Worm (Caenorhabditis elegans) whole organism, mixed stage, embryonic: ENCODE measurements around the gene hcp-3.
A peak's percentile ranks its signal among the peaks of the same experiment; 100 is the strongest.

Experiments
- M03D4.4 ChIP-seq: sonication (generic microtip); optimal IDR thresholded peaks from 2 replicates; lab custom pipeline; 2017; ENCODE audit warnings: mild to moderate bottlenecking, missing genetic modification characterization, missing compliant biosample characterization
- bed-3 ChIP-seq: fragments of 200-800 bp; sonication (Bioruptor generic); optimal IDR thresholded peaks from 3 replicates; lab custom pipeline; 2018; ENCODE audit warnings: mild to moderate bottlenecking, missing genetic modification characterization, moderate library complexity, missing compliant biosample characterization
- blmp-1 ChIP-seq: fragments of 150-350 bp; optimal IDR thresholded peaks from 2 replicates; lab custom pipeline; 2014; ENCODE audit warnings: missing biosample characterization, missing genetic modification characterization
- ceh-39 ChIP-seq: fragments of 150-350 bp; optimal IDR thresholded peaks from 2 replicates; lab custom pipeline; 2014; ENCODE audit warnings: missing biosample characterization, missing genetic modification characterization
- ceh-43 ChIP-seq: fragments of 200-800 bp; sonication (Bioruptor generic); optimal IDR thresholded peaks from 2 replicates; lab custom pipeline; 2018; ENCODE audit warnings: mild to moderate bottlenecking, missing genetic modification characterization, moderate library complexity, missing compliant biosample characterization
- ces-1 ChIP-seq: fragments of 150-350 bp; optimal IDR thresholded peaks from 2 replicates; lab custom pipeline; 2014; ENCODE audit warnings: missing biosample characterization, missing genetic modification reagents, missing genetic modification characterization
- cnd-1 ChIP-seq: fragments of 200-800 bp; sonication (Bioruptor generic); optimal IDR thresholded peaks from 2 replicates; lab custom pipeline; 2018; ENCODE audit warnings: mild to moderate bottlenecking, missing genetic modification characterization, missing compliant biosample characterization
- drap-1 ChIP-seq: fragments of 200-800 bp; sonication (Bioruptor generic); optimal IDR thresholded peaks from 3 replicates; lab custom pipeline; 2018; ENCODE audit warnings: mild to moderate bottlenecking, missing genetic modification characterization, missing compliant biosample characterization
- elt-3 ChIP-seq: fragments of 150-350 bp; optimal IDR thresholded peaks from 2 replicates; lab custom pipeline; 2014; ENCODE audit warnings: missing biosample characterization, missing genetic modification characterization
- hlh-1 ChIP-seq: fragments of 150-350 bp; optimal IDR thresholded peaks from 2 replicates; lab custom pipeline; 2014; ENCODE audit warnings: missing biosample characterization, missing genetic modification reagents, missing genetic modification characterization
- lin-13 ChIP-seq: fragments of 150-350 bp; optimal IDR thresholded peaks from 2 replicates; lab custom pipeline; 2014; ENCODE audit warnings: missing biosample characterization, missing genetic modification characterization
- lsy-2 ChIP-seq: fragments of 150-350 bp; optimal IDR thresholded peaks from 2 replicates; lab custom pipeline; 2014; ENCODE audit warnings: missing biosample characterization, missing genetic modification characterization
- mab-5 ChIP-seq: fragments of 150-350 bp; optimal IDR thresholded peaks from 2 replicates; lab custom pipeline; 2014; ENCODE audit warnings: missing biosample characterization, missing genetic modification characterization
- mep-1 ChIP-seq: fragments of 150-350 bp; optimal IDR thresholded peaks from 2 replicates; lab custom pipeline; 2017; ENCODE audit warnings: missing biosample characterization, missing genetic modification reagents, missing genetic modification characterization, inconsistent platforms
- mls-2 ChIP-seq: sonication (generic microtip); optimal IDR thresholded peaks from 2 replicates; lab custom pipeline; 2016; ENCODE audit warnings: mild to moderate bottlenecking, missing genetic modification characterization, moderate library complexity, missing compliant biosample characterization
- nhr-12 ChIP-seq: fragments of 150-350 bp; optimal IDR thresholded peaks from 2 replicates; lab custom pipeline; 2014; ENCODE audit warnings: missing biosample characterization, missing genetic modification characterization
- nhr-2 ChIP-seq: fragments of 150-350 bp; optimal IDR thresholded peaks from 2 replicates; lab custom pipeline; 2014; ENCODE audit warnings: missing biosample characterization, missing genetic modification characterization
- nhr-237 ChIP-seq: fragments of 150-350 bp; optimal IDR thresholded peaks from 2 replicates; lab custom pipeline; 2014; ENCODE audit warnings: missing biosample characterization, missing genetic modification characterization
- nhr-28 ChIP-seq: fragments of 150-350 bp; optimal IDR thresholded peaks from 2 replicates; lab custom pipeline; 2014; ENCODE audit warnings: missing biosample characterization, missing genetic modification characterization
- nhr-76 ChIP-seq: sonication (generic microtip); optimal IDR thresholded peaks from 2 replicates; lab custom pipeline; 2017; ENCODE audit warnings: missing biosample characterization, missing genetic modification characterization
- pha-4 ChIP-seq: fragments of 150-350 bp; optimal IDR thresholded peaks from 2 replicates; lab custom pipeline; 2018; ENCODE audit warnings: missing biosample characterization, missing genetic modification reagents, missing genetic modification characterization
- sem-2 ChIP-seq: fragments of 200-800 bp; sonication (Bioruptor generic); optimal IDR thresholded peaks from 2 replicates; lab custom pipeline; 2018; ENCODE audit warnings: mild to moderate bottlenecking, missing genetic modification characterization, missing compliant biosample characterization
- snpc-4 ChIP-seq: fragments of 150-350 bp; optimal IDR thresholded peaks from 2 replicates; lab custom pipeline; 2014; ENCODE audit warnings: missing biosample characterization, missing genetic modification characterization
- sptf-1 ChIP-seq: sonication (generic microtip); optimal IDR thresholded peaks from 2 replicates; lab custom pipeline; 2017; ENCODE audit warnings: mild to moderate bottlenecking, missing genetic modification characterization, moderate library complexity, missing compliant biosample characterization
- tbx-8 ChIP-seq: fragments of 200-800 bp; sonication (Bioruptor generic); optimal IDR thresholded peaks from 2 replicates; lab custom pipeline; 2018; ENCODE audit warnings: mild to moderate bottlenecking, missing genetic modification characterization, moderate library complexity, missing compliant biosample characterization
- unc-120 ChIP-seq: sonication (generic microtip); optimal IDR thresholded peaks from 2 replicates; lab custom pipeline; 2017; ENCODE audit warnings: missing genetic modification characterization, missing compliant biosample characterization; ENCODE audit not compliant: poor library complexity, severe bottlenecking
- unc-39 ChIP-seq: fragments of 150-350 bp; optimal IDR thresholded peaks from 2 replicates; lab custom pipeline; 2014; ENCODE audit warnings: missing biosample characterization, missing genetic modification characterization
- zip-8 ChIP-seq: fragments of 150-350 bp; optimal IDR thresholded peaks from 2 replicates; lab custom pipeline; 2014; ENCODE audit warnings: missing biosample characterization, missing genetic modification characterization
- ztf-11 ChIP-seq: fragments of 150-350 bp; optimal IDR thresholded peaks from 2 replicates; lab custom pipeline; 2014; ENCODE audit warnings: missing biosample characterization, missing genetic modification characterization

Gene hcp-3

ce11 chrIII:9629855-9630254 is 13.6 kb upstream of the hcp-3 start, which contains the start of gene rpac-19:
TSS of gene rpac-19 (minus strand) at chrIII:9629885.
- peak; percentile 13 for TF ChIP-seq cnd-1 (tag; lab: Kevin White, UChicago)
- TF ChIP-seq zip-8 (tag; lab: Kevin White, UChicago) = no peak
- no peak for TF ChIP-seq drap-1 (GFP tag; lab: Kevin White, UChicago)
- TF ChIP-seq lsy-2 (tag; lab: Kevin White, UChicago) = peak; percentile 30
- TF ChIP-seq blmp-1 (tag; lab: Kevin White, UChicago) = peak; percentile 71
- TF ChIP-seq mab-5 (tag; lab: Kevin White, UChicago) = peak; percentile 17
- peak; percentile 73 for TF ChIP-seq sptf-1 (tag; lab: Kevin White, UChicago)
- peak; percentile 9 for TF ChIP-seq sem-2 (GFP tag; lab: Kevin White, UChicago)
- TF ChIP-seq nhr-76 (tag; lab: Kevin White, UChicago) = peak; percentile 20
- TF ChIP-seq ztf-11 (tag; lab: Kevin White, UChicago) = no peak
- peak; percentile 69 for TF ChIP-seq M03D4.4 (tag; lab: Kevin White, UChicago)
- peak; percentile 19 for TF ChIP-seq nhr-2 (tag; lab: Kevin White, UChicago)
- TF ChIP-seq unc-120 (tag; lab: Kevin White, UChicago) = peak; percentile 32
- TF ChIP-seq bed-3 (GFP tag; lab: Kevin White, UChicago) = peak; percentile 47
- TF ChIP-seq hlh-1 (tag; lab: Kevin White, UChicago) = no peak
- TF ChIP-seq ceh-39 (tag; lab: Kevin White, UChicago) = peak; percentile 29
- peak; percentile 47 for TF ChIP-seq ceh-43 (GFP tag; lab: Kevin White, UChicago)
- no peak for TF ChIP-seq pha-4 (tag; lab: Kevin White, UChicago)
- TF ChIP-seq lin-13 (tag; lab: Kevin White, UChicago) = no peak
- TF ChIP-seq mls-2 (tag; lab: Kevin White, UChicago) = peak; percentile 53
- TF ChIP-seq mep-1 = peak; percentile 77
- TF ChIP-seq, all 35 proteins: peak for 15

ce11 chrIII:9629054-9629453 is 12.8 kb upstream of the hcp-3 start, which contains the start of gene tbg-1:
TSS of gene tbg-1 (minus strand) at chrIII:9629154.
- no peak for TF ChIP-seq blmp-1 (tag; lab: Kevin White, UChicago)
- TF ChIP-seq unc-39 (tag; lab: Kevin White, UChicago) = no peak
- TF ChIP-seq sem-2 (GFP tag; lab: Kevin White, UChicago) = no peak
- TF ChIP-seq ceh-43 (GFP tag; lab: Kevin White, UChicago) = no peak
- TF ChIP-seq bed-3 (GFP tag; lab: Kevin White, UChicago) = no peak
- TF ChIP-seq sptf-1 (tag; lab: Kevin White, UChicago) = no peak
- TF ChIP-seq ces-1 (GFP tag; lab: Kevin White, UChicago) = no peak
- TF ChIP-seq unc-120 (tag; lab: Kevin White, UChicago) = no peak
- TF ChIP-seq drap-1 (GFP tag; lab: Kevin White, UChicago) = no peak
- TF ChIP-seq mab-5 (tag; lab: Kevin White, UChicago) = no peak
- no peak for TF ChIP-seq cnd-1 (tag; lab: Kevin White, UChicago)
- TF ChIP-seq elt-3 (tag; lab: Kevin White, UChicago) = no peak
- TF ChIP-seq, all 35 proteins: peak for 0

ce11 chrIII:9626602-9627001 is 10.3 kb upstream of the hcp-3 start:
- no peak for TF ChIP-seq bed-3 (GFP tag; lab: Kevin White, UChicago)
- no peak for TF ChIP-seq mab-5 (tag; lab: Kevin White, UChicago)
- TF ChIP-seq nhr-76 (tag; lab: Kevin White, UChicago) = no peak

ce11 chrIII:9623460-9623859 is 7.2 kb upstream of the hcp-3 start:
- TF ChIP-seq tbx-8 (no peak), mep-1 (no peak), nhr-2 (tag; lab: Kevin White, UChicago) (no peak), nhr-12 (tag; lab: Kevin White, UChicago) (no peak), ceh-43 (GFP tag; lab: Kevin White, UChicago) (no peak), zip-8 (tag; lab: Kevin White, UChicago) (no peak), lin-13 (tag; lab: Kevin White, UChicago) (no peak), elt-3 (tag; lab: Kevin White, UChicago) (no peak), cnd-1 (tag; lab: Kevin White, UChicago) (no peak), pha-4 (tag; lab: Kevin White, UChicago) (no peak), unc-39 (tag; lab: Kevin White, UChicago) (no peak), nhr-28 (tag; lab: Kevin White, UChicago) (no peak), bed-3 (GFP tag; lab: Kevin White, UChicago) (no peak), snpc-4 (no peak), nhr-237 (tag; lab: Kevin White, UChicago) (no peak)
